Worm (Caenorhabditis elegans) whole organism, L4/young adult: ENCODE data around the gene rig-6.

Experiments
- W03F9.2 ChIP-seq: fragments of 150-350 bp; optimal IDR thresholded peaks from 2 replicates; lab custom pipeline; 2014; ENCODE audit warnings: missing biosample characterization, missing genetic modification characterization
- him-1 ChIP-seq: sonication (generic microtip); optimal IDR thresholded peaks from 2 replicates; lab custom pipeline; 2016; ENCODE audit warnings: missing genotype, missing genetic modification reagents, missing genetic modification characterization, missing compliant biosample characterization

ce11 chrII:4797071-4797470 lies 14.8 kb downstream of the rig-6 start, which contains the start of gene C33F10.14:
- TF ChIP-seq him-1 (tag; lab: Kevin White, UChicago) (no peak), W03F9.2 (tag; lab: Kevin White, UChicago) (no peak)
